Fruit fly (Drosophila melanogaster) whole organism, embryonic: ENCODE data around the gene Chro.

Experiments used
- Ada2b ChIP-seq: fragments of 200-800 bp; sonication (Bioruptor generic); IDR thresholded peaks from 2 replicates; pipeline ENCODE4 v1.3.6; 2022; ENCODE audit warnings: missing biosample characterization, missing genetic modification characterization
- Bdp1 ChIP-seq: fragments of 200-800 bp; sonication (Bioruptor generic); optimal IDR thresholded peaks from 3 replicates; lab custom pipeline; 2016; ENCODE audit warnings: missing biosample characterization, missing genetic modification characterization
- C15 ChIP-seq: fragments of 200-800 bp; sonication (Bioruptor generic); IDR thresholded peaks from 3 replicates; pipeline ENCODE4 v1.3.6; 2022; ENCODE audit warnings: missing biosample characterization, missing genetic modification characterization
- CG10267 ChIP-seq: fragments of 200-800 bp; sonication (Bioruptor generic); optimal IDR thresholded peaks from 2 replicates; lab custom pipeline; 2018; ENCODE audit warnings: missing biosample characterization, mild to moderate bottlenecking, missing genetic modification characterization, moderate library complexity
- CG10431 ChIP-seq: fragments of 200-800 bp; sonication (Bioruptor generic); optimal IDR thresholded peaks from 3 replicates; lab custom pipeline; 2018; ENCODE audit warnings: missing biosample characterization, mild to moderate bottlenecking, missing genetic modification characterization
- CG11093 ChIP-seq: fragments of 200-800 bp; sonication (Bioruptor generic); IDR thresholded peaks from 3 replicates; pipeline ENCODE4 v1.3.6; 2022; ENCODE audit warnings: missing biosample characterization, missing genetic modification characterization
- CG1233 ChIP-seq: fragments of 200-800 bp; sonication (Bioruptor generic); optimal IDR thresholded peaks from 4 replicates; lab custom pipeline; 2018; ENCODE audit warnings: missing biosample characterization, mild to moderate bottlenecking, missing genetic modification characterization
- CG13894 ChIP-seq: fragments of 200-800 bp; sonication (Bioruptor generic); optimal IDR thresholded peaks from 3 replicates; lab custom pipeline; 2018; ENCODE audit warnings: missing biosample characterization, mild to moderate bottlenecking, missing genetic modification characterization, moderate library complexity
- CG16815 ChIP-seq: fragments of 200-800 bp; sonication (Bioruptor generic); optimal IDR thresholded peaks from 3 replicates; lab custom pipeline; 2017; ENCODE audit warnings: missing biosample characterization, mild to moderate bottlenecking, missing genetic modification characterization
- CG17385 ChIP-seq: fragments of 200-800 bp; sonication (Bioruptor generic); optimal IDR thresholded peaks from 3 replicates; lab custom pipeline; 2018; ENCODE audit warnings: missing biosample characterization, mild to moderate bottlenecking, missing genetic modification characterization
- CG17802 ChIP-seq: fragments of 200-800 bp; sonication (Bioruptor generic); optimal IDR thresholded peaks from 2 replicates; lab custom pipeline; 2018; ENCODE audit warnings: missing biosample characterization, mild to moderate bottlenecking, missing genetic modification characterization, moderate library complexity
- CG18262 ChIP-seq: fragments of 200-800 bp; optimal IDR thresholded peaks from 3 replicates; lab custom pipeline; 2019; ENCODE audit warnings: missing biosample characterization, mild to moderate bottlenecking, missing genetic modification characterization, moderate library complexity
- CG2712 ChIP-seq: fragments of 200-800 bp; optimal IDR thresholded peaks from 3 replicates; lab custom pipeline; 2019; ENCODE audit warnings: missing biosample characterization, mild to moderate bottlenecking, missing genetic modification characterization, moderate library complexity
- CG3847 ChIP-seq: fragments of 200-800 bp; sonication (Bioruptor generic); IDR thresholded peaks from 2 replicates; pipeline ENCODE4 v1.3.6; 2022; ENCODE audit warnings: missing biosample characterization, missing genetic modification characterization
- CG3995 ChIP-seq: fragments of 200-800 bp; sonication (Bioruptor generic); optimal IDR thresholded peaks from 3 replicates; lab custom pipeline; 2016; ENCODE audit warnings: missing biosample characterization, missing genetic modification characterization
- CG4707 ChIP-seq: fragments of 200-800 bp; sonication (Bioruptor generic); optimal IDR thresholded peaks from 2 replicates; lab custom pipeline; 2018; ENCODE audit warnings: missing biosample characterization, mild to moderate bottlenecking, missing genetic modification characterization, moderate library complexity
- CG4820 ChIP-seq: fragments of 200-800 bp; sonication (Bioruptor generic); optimal IDR thresholded peaks from 3 replicates; lab custom pipeline; 2016; ENCODE audit warnings: missing biosample characterization, missing genetic modification characterization
- CG4854 ChIP-seq: fragments of 200-800 bp; sonication (Bioruptor generic); optimal IDR thresholded peaks from 2 replicates; lab custom pipeline; 2016; ENCODE audit warnings: missing biosample characterization, missing genetic modification characterization, inconsistent platforms
- CG6254 ChIP-seq: fragments of 200-800 bp; sonication (Bioruptor generic); optimal IDR thresholded peaks from 3 replicates; lab custom pipeline; 2017; ENCODE audit warnings: mild to moderate bottlenecking, missing biosample characterization, missing genetic modification reagents, missing genetic modification characterization
- CG7839 ChIP-seq: fragments of 200-800 bp; sonication (Bioruptor generic); optimal IDR thresholded peaks from 3 replicates; lab custom pipeline; 2018; ENCODE audit warnings: missing biosample characterization, mild to moderate bottlenecking, missing genetic modification characterization, moderate library complexity
- CG8290 ChIP-seq, 3 experiments: fragments of 200-800 bp; sonication (Bioruptor generic); optimal IDR thresholded peaks; 2 replicates each; lab custom pipeline; 2016 to 2019; ENCODE audit warnings: missing biosample characterization in 3 of 3, missing genetic modification characterization in 3 of 3, mild to moderate bottlenecking in 2 of 3, moderate library complexity in 1 of 3
- CTCF ChIP-seq: fragments of 200-800 bp; sonication (Bioruptor generic); optimal IDR thresholded peaks from 2 replicates; lab custom pipeline; 2017; ENCODE audit warnings: missing biosample characterization, mild to moderate bottlenecking, missing genetic modification characterization, moderate library complexity
- D19A ChIP-seq: fragments of 200-800 bp; optimal IDR thresholded peaks from 3 replicates; lab custom pipeline; 2019; ENCODE audit warnings: missing biosample characterization, mild to moderate bottlenecking, missing genetic modification characterization, moderate library complexity
- Fer2 ChIP-seq: fragments of 200-800 bp; sonication (Bioruptor generic); optimal IDR thresholded peaks from 2 replicates; lab custom pipeline; 2018; ENCODE audit warnings: missing biosample characterization, mild to moderate bottlenecking, missing genetic modification characterization, moderate library complexity
- HLH3B ChIP-seq: fragments of 200-800 bp; sonication (Bioruptor generic); IDR thresholded peaks from 2 replicates; pipeline ENCODE4 v1.3.6; 2022; ENCODE audit warnings: missing biosample characterization, missing genetic modification characterization
- HmgZ ChIP-seq: fragments of 200-800 bp; sonication (Bioruptor generic); optimal IDR thresholded peaks from 2 replicates; lab custom pipeline; 2018; ENCODE audit warnings: missing biosample characterization, mild to moderate bottlenecking, missing genetic modification characterization
- MESR4 ChIP-seq: fragments of 200-800 bp; sonication (Bioruptor generic); optimal IDR thresholded peaks from 2 replicates; lab custom pipeline; 2018; ENCODE audit warnings: missing biosample characterization, mild to moderate bottlenecking, missing genetic modification characterization, moderate library complexity
- Nf-YB ChIP-seq: fragments of 200-800 bp; sonication (Bioruptor generic); optimal IDR thresholded peaks from 3 replicates; lab custom pipeline; 2019; ENCODE audit warnings: missing biosample characterization, mild to moderate bottlenecking, missing genetic modification characterization, moderate library complexity
- Ravus ChIP-seq: fragments of 200-800 bp; sonication (Bioruptor generic); IDR thresholded peaks from 2 replicates; pipeline ENCODE4 v1.3.6; 2022; ENCODE audit warnings: missing biosample characterization, missing genetic modification characterization
- Side ChIP-seq: fragments of 200-800 bp; sonication (Bioruptor generic); optimal IDR thresholded peaks from 2 replicates; lab custom pipeline; 2016; ENCODE audit warnings: missing biosample characterization, missing genetic modification characterization
- Sry-δ ChIP-seq: fragments of 200-800 bp; sonication (Bioruptor generic); optimal IDR thresholded peaks from 2 replicates; lab custom pipeline; 2016; ENCODE audit warnings: missing biosample characterization, missing genetic modification characterization
- cato ChIP-seq: fragments of 200-800 bp; sonication (Bioruptor generic); optimal IDR thresholded peaks from 2 replicates; lab custom pipeline; 2016; ENCODE audit warnings: missing biosample characterization, missing genetic modification characterization, borderline replicate concordance
- chn ChIP-seq: fragments of 200-800 bp; sonication (Bioruptor generic); optimal IDR thresholded peaks from 2 replicates; lab custom pipeline; 2016; ENCODE audit warnings: missing biosample characterization, missing genetic modification characterization
- fd3F ChIP-seq: fragments of 200-800 bp; sonication (Bioruptor generic); optimal IDR thresholded peaks from 2 replicates; lab custom pipeline; 2018; ENCODE audit warnings: missing biosample characterization, mild to moderate bottlenecking, missing genetic modification characterization, moderate library complexity
- ftz-f1 ChIP-seq: fragments of 200-800 bp; sonication (Bioruptor generic); optimal IDR thresholded peaks from 2 replicates; lab custom pipeline; 2016; ENCODE audit warnings: missing biosample characterization, missing genetic modification characterization
- her ChIP-seq: fragments of 200-800 bp; sonication (Bioruptor generic); optimal IDR thresholded peaks from 2 replicates; lab custom pipeline; 2016; ENCODE audit warnings: missing biosample characterization, missing genetic modification characterization
- insv ChIP-seq, 2 experiments: fragments of 200-800 bp; sonication (Bioruptor generic); optimal IDR thresholded peaks; 3 replicates each; lab custom pipeline; 2016 to 2018; ENCODE audit warnings: missing biosample characterization in 2 of 2, missing genetic modification characterization in 2 of 2
- ken ChIP-seq: fragments of 200-800 bp; sonication (Bioruptor generic); IDR thresholded peaks from 3 replicates; pipeline ENCODE4 v1.3.6; 2022; ENCODE audit warnings: missing biosample characterization, missing genetic modification characterization
- nerfin-2 ChIP-seq: fragments of 200-800 bp; sonication (Bioruptor generic); IDR thresholded peaks from 2 replicates; pipeline ENCODE4 v1.3.6; 2022; ENCODE audit warnings: missing biosample characterization, missing genetic modification characterization; ENCODE audit not compliant: partially characterized antibody
- odd ChIP-seq: fragments of 200-800 bp; sonication (Bioruptor generic); optimal IDR thresholded peaks from 2 replicates; lab custom pipeline; 2017; ENCODE audit warnings: missing biosample characterization, mild to moderate bottlenecking, missing genetic modification characterization
- sisA ChIP-seq: fragments of 200-800 bp; sonication (Bioruptor generic); IDR thresholded peaks from 2 replicates; pipeline ENCODE4 v1.3.6; 2022; ENCODE audit warnings: missing biosample characterization, missing genetic modification characterization
- sob ChIP-seq: fragments of 200-800 bp; sonication (Bioruptor generic); IDR thresholded peaks from 2 replicates; pipeline ENCODE4 v1.3.6; 2022; ENCODE audit warnings: missing biosample characterization, missing genetic modification characterization
- sr ChIP-seq: fragments of 200-800 bp; sonication (Bioruptor generic); IDR thresholded peaks from 3 replicates; pipeline ENCODE4 v1.3.6; 2022; ENCODE audit warnings: missing biosample characterization, missing genetic modification characterization
- tin ChIP-seq: fragments of 200-800 bp; sonication (Bioruptor generic); optimal IDR thresholded peaks from 3 replicates; lab custom pipeline; 2016; ENCODE audit warnings: missing biosample characterization, missing genetic modification characterization
- trh ChIP-seq: fragments of 200-800 bp; sonication (Bioruptor generic); optimal IDR thresholded peaks from 2 replicates; lab custom pipeline; 2016; ENCODE audit warnings: missing biosample characterization, missing genetic modification characterization
- unc-4 ChIP-seq: fragments of 200-800 bp; sonication (Bioruptor generic); IDR thresholded peaks from 2 replicates; pipeline ENCODE4 v1.3.6; 2022; ENCODE audit warnings: missing biosample characterization, missing genetic modification characterization; ENCODE audit not compliant: partially characterized antibody
- unpg ChIP-seq: fragments of 200-800 bp; sonication (Bioruptor generic); optimal IDR thresholded peaks from 3 replicates; lab custom pipeline; 2018; ENCODE audit warnings: missing biosample characterization, mild to moderate bottlenecking, missing genetic modification characterization, moderate library complexity
- yki ChIP-seq: fragments of >200 bp; optimal IDR thresholded peaks from 3 replicates; lab custom pipeline; 2018
- zen ChIP-seq: fragments of 200-800 bp; sonication (Bioruptor generic); optimal IDR thresholded peaks from 3 replicates; lab custom pipeline; 2018; ENCODE audit warnings: missing biosample characterization, mild to moderate bottlenecking, missing genetic modification characterization, moderate library complexity
- zfh2 ChIP-seq: fragments of 200-800 bp; sonication (Bioruptor generic); optimal IDR thresholded peaks from 2 replicates; lab custom pipeline; 2016; ENCODE audit warnings: missing biosample characterization, missing genetic modification characterization

Chro gene

DNA sequence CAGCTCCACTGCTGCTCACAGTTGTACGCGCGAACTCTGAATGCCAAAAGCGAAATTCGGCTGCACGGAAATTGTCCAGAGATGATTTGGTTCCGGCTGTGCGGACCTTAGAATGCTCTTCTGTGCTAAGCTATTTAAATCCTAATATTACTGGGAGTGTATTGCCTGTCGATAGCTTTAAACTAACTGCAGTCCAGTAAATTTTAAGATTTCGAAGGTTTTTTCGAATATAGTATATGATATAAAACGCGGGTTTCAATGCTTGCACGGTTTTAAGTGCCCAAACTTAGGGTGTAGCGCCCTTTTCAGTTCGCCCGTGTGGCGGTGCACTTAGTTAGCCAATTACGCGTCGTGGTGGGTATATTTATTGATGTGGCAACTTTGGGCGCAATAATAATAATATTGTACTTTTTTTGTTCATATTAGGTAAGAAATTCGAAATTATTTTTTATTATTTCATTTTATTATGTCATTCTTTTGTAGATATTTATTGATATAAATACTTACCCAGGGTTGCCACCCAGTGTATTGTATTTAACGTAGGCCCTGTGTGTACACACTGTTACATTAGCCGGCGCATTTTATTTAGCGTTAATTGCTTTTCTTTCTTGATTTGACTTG is at the start of gene Chro, which contains the start of gene Ssl1 (continued):
- TF ChIP-seq CG2712 (tag; lab: Kevin White, UChicago): peak; percentile 100
- peak; percentile 99 for TF ChIP-seq D19A
- peak; percentile 100 for TF ChIP-seq HLH3B (GFP tag; lab: Robert Waterston, UW)
- TF ChIP-seq CG4820 (GFP tag; lab: Kevin White, UChicago): peak; percentile 99
- TF ChIP-seq CG1233: peak; percentile 100
- TF ChIP-seq unpg: peak; percentile 100
- TF ChIP-seq Ravus (GFP tag; lab: Robert Waterston, UW): peak; percentile 99
- TF ChIP-seq zen: peak; percentile 100
- TF ChIP-seq chn (GFP tag; lab: Kevin White, UChicago): peak; percentile 100
- TF ChIP-seq insv (GFP tag; optimal IDR thresholded peaks at IDR 0.05; lab: Kevin White, UChicago): peak; percentile 84 to 89
- TF ChIP-seq CG10431: peak; percentile 98
- TF ChIP-seq sisA (GFP tag; lab: Robert Waterston, UW): peak; percentile 100
- peak; percentile 100 for TF ChIP-seq tin
- TF ChIP-seq C15: peak; percentile 100
- TF ChIP-seq nerfin-2 (GFP tag; lab: Robert Waterston, UW): no peak
- TF ChIP-seq zfh2 (GFP tag; lab: Kevin White, UChicago): peak; percentile 100
- TF ChIP-seq CG4854 (GFP tag; lab: Kevin White, UChicago): peak; percentile 100
- TF ChIP-seq Side (GFP tag; lab: Kevin White, UChicago): peak; percentile 100
- TF ChIP-seq CG13894: peak; percentile 99
- peak; percentile 96 for TF ChIP-seq CG17802
- peak; percentile 98 for TF ChIP-seq CG6254 (GFP tag; lab: Kevin White, UChicago)
- TF ChIP-seq Sry-δ (GFP tag; lab: Kevin White, UChicago): peak; percentile 89
- peak; percentile 99 for TF ChIP-seq Fer2 (tag; lab: Kevin White, UChicago)
- peak; percentile 98 for TF ChIP-seq Nf-YB (GFP tag; lab: Kevin White, UChicago)
- peak; percentile 80 for TF ChIP-seq CTCF (GFP tag; lab: Kevin White, UChicago)
- peak; percentile 40 for TF ChIP-seq yki
- TF ChIP-seq trh (GFP tag; lab: Kevin White, UChicago): peak; percentile 99
- TF ChIP-seq CG11093 (GFP tag; lab: Robert Waterston, UW): peak; percentile 100
- TF ChIP-seq HmgZ (tag; lab: Kevin White, UChicago): peak; percentile 100
- peak; percentile 99 for TF ChIP-seq fd3F (GFP tag; lab: Kevin White, UChicago)
- TF ChIP-seq cato: peak; percentile 100
- peak; percentile 100 for TF ChIP-seq CG8290 (GFP tag; optimal IDR thresholded peaks at IDR 0.05; lab: Kevin White, UChicago)
- TF ChIP-seq CG8290 (tag; optimal IDR thresholded peaks at IDR 0.05; lab: Kevin White, UChicago): peak; percentile 99 to 100
- peak; percentile 100 for TF ChIP-seq CG3847 (GFP tag; lab: Robert Waterston, UW)
- TF ChIP-seq CG16815 (GFP tag; lab: Kevin White, UChicago): peak; percentile 100
- peak; percentile 100 for TF ChIP-seq sob (GFP tag; lab: Robert Waterston, UW)
- TF ChIP-seq CG17385: peak; percentile 99
- peak; percentile 99 for TF ChIP-seq sr (GFP tag; lab: Robert Waterston, UW)
- TF ChIP-seq Ada2b (GFP tag; lab: Robert Waterston, UW): peak; percentile 100
- TF ChIP-seq CG3995 (GFP tag; lab: Kevin White, UChicago): peak; percentile 90
- TF ChIP-seq CG4707 (GFP tag; lab: Kevin White, UChicago): peak; percentile 98
- TF ChIP-seq ken (GFP tag; lab: Robert Waterston, UW): peak; percentile 100
- TF ChIP-seq Bdp1: peak; percentile 97
- peak; percentile 99 for TF ChIP-seq CG10267
- TF ChIP-seq unc-4 (GFP tag; lab: Robert Waterston, UW): 0 out of 2 replicates have a peak, but pooled peaks have one; percentile 22
- TF ChIP-seq CG7839 (tag; lab: Kevin White, UChicago): peak; percentile 100
- TF ChIP-seq odd (GFP tag; lab: Kevin White, UChicago): peak; percentile 99
- TF ChIP-seq her (GFP tag; lab: Kevin White, UChicago): peak; percentile 98
- TF ChIP-seq MESR4: peak; percentile 95
- TF ChIP-seq ftz-f1 (GFP tag; lab: Kevin White, UChicago): peak; percentile 97
- TF ChIP-seq CG18262 (tag; lab: Kevin White, UChicago): peak; percentile 100
